Worm (Caenorhabditis elegans): Measurements from ENCODE around the gene F19B10.4.

- no peak for TF ChIP-seq pha-4 (GFP tag; IDR thresholded peaks at IDR 0.05)
- TF ChIP-seq pha-4 (tag; optimal IDR thresholded peaks at IDR 0.05), result no peak
- TF ChIP-seq snpc-4 (tag; optimal IDR thresholded peaks at IDR 0.05), result no peak
- no peak for TF ChIP-seq dve-1 (tag; optimal IDR thresholded peaks at IDR 0.05; ENCODE audit: insufficient read depth)
- TF ChIP-seq mxl-2 (GFP tag; conservative IDR thresholded peaks at IDR 0.05), result no peak
- no peak for TF ChIP-seq zag-1 (tag; optimal IDR thresholded peaks at IDR 0.05)
- no peak for TF ChIP-seq lin-39 (tag; optimal IDR thresholded peaks at IDR 0.05)
- TF ChIP-seq unc-39 (tag; optimal IDR thresholded peaks at IDR 0.05), result no peak
- TF ChIP-seq nhr-28 (tag; optimal IDR thresholded peaks at IDR 0.05), result no peak
- TF ChIP-seq spr-1 (tag; optimal IDR thresholded peaks at IDR 0.05), result no peak
- no peak for TF ChIP-seq ama-1 (optimal IDR thresholded peaks at IDR 0.05)
- TF ChIP-seq lin-1 (GFP tag; IDR thresholded peaks at IDR 0.05), result no peak
These were observed 21.6 kb downstream of the F19B10.4 start, which contains the start of gene F19B10.10 for ce11 chrII:3681365-3682083.
